Fruit fly (Drosophila melanogaster) whole organism: ENCODE measurements around the gene CG17267.

Experiments used
- Dll ChIP-seq: fragments of >200 bp; optimal IDR thresholded peaks from 2 replicates; lab custom pipeline; 2017
- pan ChIP-seq: fragments of >200 bp; optimal IDR thresholded peaks from 2 replicates; lab custom pipeline; 2017
- psq ChIP-seq: fragments of >200 bp; optimal IDR thresholded peaks from 2 replicates; lab custom pipeline; 2017
- usp ChIP-seq: fragments of >200 bp; optimal IDR thresholded peaks from 2 replicates; lab custom pipeline; 2017; ENCODE audit warnings: missing biosample characterization, missing genetic modification characterization, mixed read lengths

dm6 chr3R:20778285-20778926 lies 39.5 kb upstream of the CG17267 start:
- TF ChIP-seq psq (lab: Kevin White, UChicago) (no peak), usp (GFP tag; lab: Kevin White, UChicago) (no peak), Dll (peak; percentile 89), pan (lab: Kevin White, UChicago) (no peak)
